Fruit fly (Drosophila melanogaster): Measurements from ENCODE around the gene Mur29B.
A peak's percentile ranks its signal among the peaks of the same experiment; 100 is the strongest.

Mur29B gene

DNA sequence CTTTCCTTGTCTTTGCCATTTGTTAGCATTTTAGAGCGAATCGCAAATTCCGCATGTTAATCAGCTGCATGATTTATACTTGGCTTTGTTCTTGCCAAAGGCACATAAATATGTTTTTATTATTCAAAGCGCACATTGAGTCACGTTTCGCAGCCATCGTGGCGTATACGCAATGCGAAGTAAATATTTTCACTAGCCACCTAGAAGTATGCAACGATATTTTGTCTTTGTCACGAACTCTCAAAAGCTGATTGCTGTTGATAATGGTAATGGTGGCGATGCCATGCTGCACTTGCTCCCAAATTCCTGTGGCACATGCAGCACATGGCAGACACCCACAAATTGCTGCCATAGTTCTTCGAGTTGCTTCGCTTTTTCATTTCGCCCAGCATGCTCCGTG is 17.3 kb upstream of the Mur29B start (continued):
- TF ChIP-seq repo (GFP tag; optimal IDR thresholded peaks at IDR 0.05) (peak; percentile 8), Drgx (GFP tag; IDR thresholded peaks at IDR 0.05) (0 out of 2 replicates have a peak, but pooled peaks have one; percentile 38), CG10979 (tag; optimal IDR thresholded peaks at IDR 0.05) (peak; percentile 49), Optix (GFP tag; IDR thresholded peaks at IDR 0.05) (0 out of 3 replicates have a peak, but pooled peaks have one; percentile 24), CG14050 (GFP tag; IDR thresholded peaks at IDR 0.05) (no peak), sens (GFP tag) (peak; percentile 81), CoRest (tag; optimal IDR thresholded peaks at IDR 0.05) (peak; percentile 11), CG7372 (GFP tag; IDR thresholded peaks at IDR 0.05) (peak; percentile 99), cwo (GFP tag; optimal IDR thresholded peaks at IDR 0.05) (peak; percentile 10), CG13287 (GFP tag; IDR thresholded peaks at IDR 0.05; ENCODE audit: partially characterized antibody) (peak; percentile 30; the same call in 1 of the 2 replicates), jing (GFP tag; optimal IDR thresholded peaks at IDR 0.05) (no peak), zfh1 (GFP tag; IDR thresholded peaks at IDR 0.05) (peak; percentile 63; the same call in 2 of the 3 replicates)

DNA sequence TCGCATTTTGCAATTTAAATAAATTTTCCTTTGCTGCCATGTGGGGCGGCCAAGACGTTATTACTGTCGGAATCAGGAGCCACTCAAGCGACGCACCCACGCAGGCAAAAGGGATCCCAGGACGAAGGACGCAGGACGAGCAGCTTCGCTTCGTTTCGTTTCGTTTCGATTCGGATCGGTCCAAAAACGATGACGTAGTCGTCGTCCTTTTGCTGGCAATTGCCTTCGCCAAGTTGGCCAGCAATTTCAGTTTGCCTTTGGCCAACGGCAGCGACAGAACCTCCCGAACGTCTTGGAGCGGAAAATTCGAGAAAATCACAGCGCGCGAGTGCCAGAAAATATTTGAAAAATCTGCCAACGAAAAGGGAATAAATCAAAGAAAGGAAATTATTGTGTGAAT is 13.9 kb upstream of the Mur29B start, which contains the start of gene witty:
witty (plus strand) TSS at position 249 of the 400 bp plus-strand sequence.
- TF ChIP-seq Dp (GFP tag; optimal IDR thresholded peaks at IDR 0.05) (no peak), ssp (GFP tag; IDR thresholded peaks at IDR 0.05) (no peak), sisA (GFP tag; IDR thresholded peaks at IDR 0.05) (0 out of 2 replicates have a peak, but pooled peaks have one; percentile 9), CG16779 (GFP tag; IDR thresholded peaks at IDR 0.05) (0 out of 2 replicates have a peak, but pooled peaks have one; percentile 19), CG13894 (tag; optimal IDR thresholded peaks at IDR 0.05) (peak; percentile 38), Deaf1 (tag; optimal IDR thresholded peaks at IDR 0.05) (peak; percentile 93)

DNA sequence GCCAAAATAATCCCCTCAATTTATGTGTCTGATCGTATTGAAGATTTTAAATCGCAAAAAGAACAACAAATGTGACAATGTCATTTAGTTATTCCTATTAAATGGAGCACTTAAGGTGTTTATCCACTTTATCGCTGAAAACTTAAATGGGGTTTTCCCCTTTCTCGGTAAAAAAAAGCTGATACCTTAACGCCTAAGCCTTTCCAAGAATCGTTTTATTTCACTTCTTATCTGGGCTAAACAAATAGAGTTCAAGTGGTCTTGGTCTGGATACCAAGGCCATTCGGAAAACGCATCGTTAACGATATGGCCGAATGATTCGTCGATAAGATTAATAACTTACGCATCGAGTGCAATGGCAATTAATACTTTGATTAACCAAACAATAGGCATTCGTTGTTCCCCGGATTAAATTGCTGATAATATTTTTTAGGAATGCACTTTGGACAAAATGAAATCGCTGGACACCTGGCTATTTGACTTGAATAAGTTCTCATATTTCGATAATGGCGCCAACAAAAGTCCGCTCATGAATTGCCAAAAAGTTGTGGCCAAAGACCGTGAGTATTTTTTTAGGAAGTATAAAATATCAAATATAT is 12.1 kb upstream of the Mur29B start:
- TF ChIP-seq Kr (GFP tag; optimal IDR thresholded peaks at IDR 0.05): no peak
- no peak for TF ChIP-seq Stat92E (GFP tag; optimal IDR thresholded peaks at IDR 0.05)
- TF ChIP-seq Gug (GFP tag; IDR thresholded peaks at IDR 0.05): no peak
- TF ChIP-seq Dek (tag; optimal IDR thresholded peaks at IDR 0.05): no peak
- TF ChIP-seq btn (GFP tag; optimal IDR thresholded peaks at IDR 0.05): no peak
- TF ChIP-seq CG10147 (GFP tag; optimal IDR thresholded peaks at IDR 0.05): no peak
- no peak for TF ChIP-seq CG16863 (GFP tag; optimal IDR thresholded peaks at IDR 0.05)
- TF ChIP-seq twi (tag; optimal IDR thresholded peaks at IDR 0.05): no peak
- TF ChIP-seq ap (GFP tag; IDR thresholded peaks at IDR 0.05): no peak
- TF ChIP-seq CG11723 (GFP tag; optimal IDR thresholded peaks at IDR 0.05): no peak
- no peak for TF ChIP-seq CG9876 (GFP tag; optimal IDR thresholded peaks at IDR 0.05)
- no peak for TF ChIP-seq CG1602 (GFP tag; optimal IDR thresholded peaks at IDR 0.05)
- TF ChIP-seq emc (GFP tag; optimal IDR thresholded peaks at IDR 0.05): no peak
- no peak for TF ChIP-seq NC2β (GFP tag; optimal IDR thresholded peaks at IDR 0.05)
- TF ChIP-seq CG3995 (GFP tag; optimal IDR thresholded peaks at IDR 0.05): no peak
- TF ChIP-seq zen2 (GFP tag; IDR thresholded peaks at IDR 0.05; ENCODE audit: partially characterized antibody): no peak

DNA sequence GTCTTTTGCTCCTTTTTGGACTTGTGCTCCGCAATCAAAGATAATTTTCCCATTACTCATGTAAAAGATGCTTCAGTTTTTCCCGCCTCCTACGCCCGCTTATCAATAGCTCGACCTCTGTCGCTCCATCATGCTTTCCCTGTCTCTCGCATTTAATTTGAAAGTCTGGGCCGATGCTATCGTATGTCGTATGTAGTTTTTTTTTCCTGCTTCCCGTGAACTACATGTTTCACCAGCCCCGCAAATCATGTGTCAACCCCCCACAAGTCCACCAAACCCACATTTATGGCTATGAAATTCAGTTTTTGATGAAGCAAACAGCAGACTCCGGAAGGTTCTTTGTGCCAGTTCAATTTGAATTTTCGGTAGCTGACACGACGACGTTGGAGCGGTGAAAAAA is 9.6 kb upstream of the Mur29B start, which contains the start of gene CG14273:
CG14273 (plus strand) TSS at position 301 of the 400 bp plus-strand sequence.
- TF ChIP-seq sens (GFP tag) (peak; percentile 11), sqz (GFP tag; optimal IDR thresholded peaks at IDR 0.05) (no peak)
